Worm (Caenorhabditis elegans): ENCODE measurements around the gene F53C3.1.

DNA sequence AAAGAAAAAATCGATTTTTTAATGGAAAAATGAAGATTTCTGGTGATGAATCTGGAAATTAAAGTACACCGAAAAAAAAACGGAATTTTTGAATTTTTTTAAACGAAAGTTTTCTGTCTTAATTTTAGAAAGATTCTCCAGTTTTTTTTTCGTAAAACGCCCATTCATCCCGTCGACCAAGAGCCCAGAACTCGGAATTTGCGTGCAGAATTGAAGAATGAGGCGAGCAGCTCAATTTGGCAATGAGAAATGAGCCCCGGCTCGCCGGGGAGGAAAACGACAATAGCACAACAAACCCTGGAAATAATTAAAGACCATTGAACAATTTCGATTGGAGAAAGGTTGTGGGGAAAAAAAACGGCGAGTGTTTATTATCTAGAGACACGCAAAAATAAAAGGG, 20.0 kb downstream of the F53C3.1 start:
- TF ChIP-seq nhr-76 (tag; optimal IDR thresholded peaks at IDR 0.05): no peak
- no peak for TF ChIP-seq unc-62 (GFP tag; optimal IDR thresholded peaks at IDR 0.05)
- TF ChIP-seq nhr-237 (tag; optimal IDR thresholded peaks at IDR 0.05): no peak
- TF ChIP-seq nhr-2 (tag; optimal IDR thresholded peaks at IDR 0.05): no peak
- TF ChIP-seq blmp-1 (tag; optimal IDR thresholded peaks at IDR 0.05): no peak
